Fruit fly (Drosophila melanogaster) Kc167 (cell line): ENCODE data around the gene CG12507.

Experiments
- Myc ChIP-seq: fragments of >200 bp; optimal IDR thresholded peaks from 2 replicates; lab custom pipeline; 2017; ENCODE audit warnings: missing external identifiers
- Sin3A ChIP-seq: fragments of >200 bp; optimal IDR thresholded peaks from 2 replicates; lab custom pipeline; 2018; ENCODE audit warnings: missing external identifiers
- h ChIP-seq: fragments of >200 bp; optimal IDR thresholded peaks from 3 replicates; lab custom pipeline; 2018; ENCODE audit warnings: missing external identifiers
- insv ChIP-seq: fragments of >200 bp; optimal IDR thresholded peaks from 3 replicates; lab custom pipeline; 2018; ENCODE audit warnings: missing external identifiers
- psq ChIP-seq: fragments of >200 bp; optimal IDR thresholded peaks from 2 replicates; lab custom pipeline; 2017; ENCODE audit warnings: missing external identifiers
- ttk ChIP-seq: sonication (Bioruptor generic); optimal IDR thresholded peaks from 2 replicates; lab custom pipeline; 2017; ENCODE audit warnings: missing external identifiers

The CG12507 gene

dm6 chrX:16288492-16288964, 22.2 kb upstream of the CG12507 start, which contains the start of the genes CG32576 and caz:
CG32576 (minus strand) TSS chrX:16288533.
caz (plus strand) TSS chrX:16288810.
- TF ChIP-seq Sin3A (lab: Kevin White, UChicago) = no peak
- TF ChIP-seq psq (lab: Kevin White, UChicago) = no peak
- TF ChIP-seq Myc = no peak
- no peak for TF ChIP-seq insv

DNA sequence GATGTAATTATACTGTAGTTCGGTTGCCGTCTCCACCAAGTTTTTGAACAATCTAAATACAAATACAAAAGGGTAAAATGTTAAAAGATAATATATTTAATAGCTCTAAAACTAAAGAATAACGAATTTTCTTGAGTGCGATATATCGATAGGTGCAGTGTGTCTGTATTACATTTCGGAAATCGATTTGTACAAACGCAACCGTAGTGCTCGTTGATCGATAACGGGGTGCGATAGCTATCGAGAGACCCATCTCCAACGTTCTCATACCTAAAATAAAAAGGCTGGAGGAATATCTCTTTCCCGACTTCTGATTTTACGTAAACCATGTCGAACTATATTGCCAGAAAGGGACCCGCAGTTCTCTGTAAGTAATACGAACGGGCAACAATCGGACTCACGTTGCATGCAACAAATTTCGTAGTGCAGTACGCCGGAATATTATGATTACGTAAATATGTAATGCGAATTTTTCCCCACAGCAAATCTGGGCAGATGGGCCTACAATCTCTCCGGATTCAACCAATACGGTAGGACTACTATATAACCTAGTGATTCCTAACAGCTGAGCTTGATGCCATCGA, 19.8 kb upstream of the CG12507 start, which contains the start of gene UQCR-14:
Gene UQCR-14, plus strand, starts transcription at position 206 of the 584 bp plus-strand sequence.
- no peak for TF ChIP-seq Sin3A (lab: Kevin White, UChicago)
- TF ChIP-seq Myc = no peak
- no peak for TF ChIP-seq ttk (lab: Kevin White, UChicago)
- no peak for TF ChIP-seq psq (lab: Kevin White, UChicago)
- TF ChIP-seq insv = no peak
- no peak for TF ChIP-seq h (lab: Kevin White, UChicago)

dm6 chrX:16285186-16285585, 18.8 kb upstream of the CG12507 start:
- no peak for TF ChIP-seq insv

DNA sequence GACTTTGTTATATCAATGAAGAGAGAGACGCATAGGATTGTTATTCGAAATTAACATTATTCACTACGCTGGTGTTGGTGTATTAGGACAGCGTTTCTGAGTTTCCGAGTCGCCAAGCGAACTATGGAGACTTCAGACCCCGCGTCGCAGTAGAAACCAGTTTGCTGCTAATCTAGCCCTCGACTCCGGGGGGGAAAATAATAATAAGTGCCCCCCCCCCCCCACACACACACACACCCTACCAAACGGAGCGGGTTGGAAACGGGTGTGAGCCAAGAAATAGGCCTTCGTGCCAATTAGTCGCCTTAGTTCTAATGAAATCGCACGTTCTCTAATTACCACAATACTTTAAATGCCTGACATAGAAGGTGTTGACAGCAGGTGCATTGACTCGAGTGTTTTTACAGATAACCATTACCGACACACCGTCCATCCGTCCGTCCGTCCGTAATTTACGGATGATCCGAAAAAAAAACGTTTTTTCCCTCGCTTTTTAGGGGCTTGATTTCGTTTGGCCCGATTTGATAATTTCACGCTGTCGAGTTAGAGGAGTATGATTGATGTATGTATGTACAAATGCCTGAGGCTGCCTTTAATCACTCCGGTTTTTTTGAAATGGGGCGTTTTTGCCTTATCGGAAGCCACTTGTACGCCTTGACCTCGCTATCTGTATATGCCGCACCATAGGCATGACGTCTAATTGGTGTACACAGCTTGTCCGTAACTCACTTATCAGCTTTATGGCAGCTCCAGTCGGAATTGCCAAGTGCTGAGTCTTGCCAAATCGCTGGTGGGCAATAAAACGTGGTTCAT, 15.6 kb upstream of the CG12507 start:
- TF ChIP-seq Sin3A (lab: Kevin White, UChicago) = no peak

- TF ChIP-seq Sin3A (lab: Kevin White, UChicago) (no peak), psq (lab: Kevin White, UChicago) (no peak)
Observed at dm6 chrX:16281305-16281704, 15.0 kb upstream of the CG12507 start.

- TF ChIP-seq Sin3A (lab: Kevin White, UChicago) = no peak
- no peak for TF ChIP-seq Myc
- no peak for TF ChIP-seq psq (lab: Kevin White, UChicago)
- TF ChIP-seq insv = no peak
- TF ChIP-seq h (lab: Kevin White, UChicago) = no peak
- TF ChIP-seq ttk (lab: Kevin White, UChicago) = no peak
Observed at dm6 chrX:16279340-16279941, 13.1 kb upstream of the CG12507 start.

DNA sequence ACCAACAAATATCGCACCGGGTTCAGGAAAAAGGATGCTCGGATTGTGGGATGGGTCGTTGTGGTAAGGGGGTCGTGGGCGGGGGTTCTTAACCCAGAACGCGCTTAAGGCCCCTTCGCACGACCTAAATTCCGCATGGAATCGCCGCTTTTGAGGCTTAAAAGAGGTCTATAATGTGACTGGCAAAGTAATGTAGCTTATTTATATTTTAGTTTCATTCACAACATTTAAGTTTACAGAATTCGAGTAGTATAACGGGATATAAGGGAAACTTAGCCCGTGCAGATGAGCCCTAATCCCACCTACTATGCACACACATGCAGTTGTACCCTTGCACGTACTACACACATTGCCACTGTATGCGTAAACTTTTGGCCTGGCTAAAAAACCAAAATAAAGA, 12.4 kb upstream of the CG12507 start:
- TF ChIP-seq insv = no peak
- TF ChIP-seq h (lab: Kevin White, UChicago) = no peak
- TF ChIP-seq Myc = no peak
- no peak for TF ChIP-seq psq (lab: Kevin White, UChicago)
- no peak for TF ChIP-seq Sin3A (lab: Kevin White, UChicago)
- TF ChIP-seq ttk (lab: Kevin White, UChicago) = no peak

- no peak for TF ChIP-seq Myc
- TF ChIP-seq psq (lab: Kevin White, UChicago) = no peak
- no peak for TF ChIP-seq Sin3A (lab: Kevin White, UChicago)
- TF ChIP-seq h (lab: Kevin White, UChicago) = no peak
- TF ChIP-seq ttk (lab: Kevin White, UChicago) = no peak
- no peak for TF ChIP-seq insv
Observed at dm6 chrX:16277878-16278506, 11.7 kb upstream of the CG12507 start, which contains the start of gene eas. eas (plus strand) TSS chrX:16278328.

- TF ChIP-seq psq (lab: Kevin White, UChicago) = no peak
- TF ChIP-seq insv = no peak
- TF ChIP-seq Myc = no peak
- no peak for TF ChIP-seq ttk (lab: Kevin White, UChicago)
- TF ChIP-seq h (lab: Kevin White, UChicago) = no peak
Observed at dm6 chrX:16275854-16276338, 9.6 kb upstream of the CG12507 start, which contains the start of the genes kat80 and Prosalpha4. kat80 (minus strand) TSS chrX:16276180. Prosalpha4 (plus strand) TSS chrX:16276270.

DNA sequence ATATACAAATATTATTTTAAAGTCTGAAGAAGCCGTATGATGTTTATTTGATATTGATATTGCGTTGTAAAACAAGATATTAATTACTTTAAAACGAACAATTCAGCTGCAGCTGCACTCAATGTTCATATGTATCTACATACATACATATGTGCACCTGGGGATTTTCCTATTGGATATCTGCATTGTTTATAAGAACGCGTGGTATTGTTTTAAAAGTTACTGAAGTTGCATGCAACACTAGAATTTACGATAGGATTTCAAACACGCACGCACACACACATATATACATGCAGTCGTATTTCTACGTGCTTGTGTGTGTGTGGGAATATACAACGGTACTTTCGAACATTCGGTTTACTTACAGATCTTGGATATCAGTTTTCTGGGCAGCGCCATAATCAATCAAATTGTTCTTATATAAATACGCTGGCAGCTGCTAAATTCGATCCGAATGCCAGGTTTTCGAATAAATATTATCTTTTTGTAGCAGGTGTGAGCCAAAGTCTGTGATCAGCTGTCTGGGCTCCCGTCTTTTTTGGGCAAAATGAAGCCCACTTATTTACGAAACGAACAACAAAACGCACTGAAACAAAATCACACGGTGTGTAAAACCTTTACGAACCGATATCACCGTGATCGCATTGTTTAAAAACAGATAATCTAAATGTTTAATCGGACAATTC, 9.0 kb upstream of the CG12507 start:
- TF ChIP-seq h (lab: Kevin White, UChicago) (no peak), psq (lab: Kevin White, UChicago) (no peak), insv (no peak), Sin3A (lab: Kevin White, UChicago) (no peak), Myc (no peak), ttk (lab: Kevin White, UChicago) (no peak)

- no peak for TF ChIP-seq ttk (lab: Kevin White, UChicago)
- TF ChIP-seq h (lab: Kevin White, UChicago) = no peak
- TF ChIP-seq insv = no peak
- no peak for TF ChIP-seq Myc
- no peak for TF ChIP-seq psq (lab: Kevin White, UChicago)
- no peak for TF ChIP-seq Sin3A (lab: Kevin White, UChicago)
Observed at dm6 chrX:16270795-16271194, 4.5 kb upstream of the CG12507 start, which contains the start of gene Mfe2. Mfe2 (plus strand) TSS chrX:16270951.
